Worm (Caenorhabditis elegans) whole organism, L4 larva: ENCODE results near the gene R03G8.6.
A peak's percentile ranks its signal among the peaks of the same experiment; 100 is the strongest.

ENCODE experiments used
- D1046.2 ChIP-seq: fragments of 200-800 bp; sonication (Bioruptor generic); IDR thresholded peaks from 2 replicates; pipeline ENCODE4 v1.3.6; 2022; ENCODE audit warnings: missing genetic modification characterization, missing compliant biosample characterization
- F37D6.2 ChIP-seq: sonication (generic microtip); optimal IDR thresholded peaks from 2 replicates; lab custom pipeline; 2016; ENCODE audit warnings: mild to moderate bottlenecking, missing genetic modification characterization, missing compliant biosample characterization
- F44E2.7 ChIP-seq: fragments of 200-800 bp; sonication (Bioruptor generic); IDR thresholded peaks from 2 replicates; pipeline ENCODE4 v2.1.2; 2022; ENCODE audit warnings: missing genetic modification characterization, missing compliant biosample characterization
- T20F7.1 ChIP-seq: fragments of 200-800 bp; sonication (Bioruptor generic); optimal IDR thresholded peaks from 2 replicates; lab custom pipeline; 2018; ENCODE audit warnings: mild to moderate bottlenecking, missing genetic modification characterization, missing compliant biosample characterization
- Y5F2A.4 ChIP-seq: fragments of 200-800 bp; sonication (Bioruptor generic); optimal IDR thresholded peaks from 2 replicates; lab custom pipeline; 2018; ENCODE audit warnings: mild to moderate bottlenecking, missing genetic modification characterization, missing compliant biosample characterization
- aha-1 ChIP-seq: fragments of 150-350 bp; peaks from one replicate; lab custom pipeline; 2014; ENCODE audit warnings: missing biosample characterization, missing genetic modification characterization
- arid-1 ChIP-seq: fragments of 200-800 bp; sonication (Bioruptor generic); conservative IDR thresholded peaks from 2 replicates; pipeline ENCODE4 v1.3.6; 2022; ENCODE audit warnings: missing genetic modification reagents, missing genetic modification characterization, missing compliant biosample characterization
- ceh-20 ChIP-seq: fragments of 200-800 bp; sonication (Bioruptor generic); IDR thresholded peaks from 2 replicates; pipeline ENCODE4 v1.3.6; 2022; ENCODE audit warnings: missing genetic modification reagents, missing genetic modification characterization, missing compliant biosample characterization
- ceh-28 ChIP-seq: fragments of 150-350 bp; optimal IDR thresholded peaks from 2 replicates; lab custom pipeline; 2014; ENCODE audit warnings: missing biosample characterization, missing genetic modification reagents, missing genetic modification characterization
- ceh-32 ChIP-seq: sonication (generic microtip); optimal IDR thresholded peaks from 2 replicates; lab custom pipeline; 2016; ENCODE audit warnings: mild to moderate bottlenecking, missing genetic modification characterization, missing compliant biosample characterization; ENCODE audit not compliant: poor library complexity
- ceh-62 ChIP-seq: sonication (generic microtip); optimal IDR thresholded peaks from 2 replicates; lab custom pipeline; 2017; ENCODE audit warnings: missing biosample characterization, missing genetic modification characterization
- ces-1 ChIP-seq: fragments of 150-350 bp; sonication (generic microtip); optimal IDR thresholded peaks from 4 replicates; lab custom pipeline; 2014; ENCODE audit warnings: missing biosample characterization, missing genetic modification reagents, missing genetic modification characterization
- cey-2 ChIP-seq: sonication (generic microtip); optimal IDR thresholded peaks from 3 replicates; lab custom pipeline; 2017; ENCODE audit warnings: missing genetic modification characterization, mild to moderate bottlenecking, missing compliant biosample characterization, antibody characterized with exemption, borderline replicate concordance; ENCODE audit not compliant: insufficient read depth
- daf-12 ChIP-seq: fragments of 150-350 bp; optimal IDR thresholded peaks from 2 replicates; lab custom pipeline; 2014; ENCODE audit warnings: missing biosample characterization, missing genetic modification reagents, missing genetic modification characterization
- dmd-6 ChIP-seq: fragments of 200-800 bp; sonication (Bioruptor generic); IDR thresholded peaks from 2 replicates; pipeline ENCODE4 v1.3.6; 2022; ENCODE audit warnings: missing genetic modification reagents, missing genetic modification characterization, missing compliant biosample characterization
- dmd-8 ChIP-seq: fragments of 200-800 bp; sonication (Bioruptor generic); IDR thresholded peaks from 2 replicates; pipeline ENCODE4 v1.3.6; 2022; ENCODE audit warnings: missing genetic modification characterization, missing compliant biosample characterization
- dmd-9 ChIP-seq: fragments of 200-800 bp; sonication (Bioruptor generic); IDR thresholded peaks from 2 replicates; pipeline ENCODE4 v1.3.6; 2022; ENCODE audit warnings: missing genetic modification reagents, missing genetic modification characterization, missing compliant biosample characterization
- dve-1 ChIP-seq: sonication (generic microtip); optimal IDR thresholded peaks from 2 replicates; lab custom pipeline; 2017; ENCODE audit warnings: antibody characterized with exemption, mild to moderate bottlenecking, missing genetic modification characterization, missing compliant biosample characterization; ENCODE audit not compliant: insufficient read depth
- egl-27 ChIP-seq: sonication (generic microtip); optimal IDR thresholded peaks from 3 replicates; lab custom pipeline; 2017; ENCODE audit warnings: missing biosample characterization, missing genetic modification reagents, missing genetic modification characterization
- hif-1 ChIP-seq, 2 experiments: sonication (generic microtip); optimal IDR thresholded peaks; 2 replicates each; lab custom pipeline; 2016 to 2017; ENCODE audit warnings: missing compliant biosample characterization in 2 of 2, missing genetic modification characterization in 2 of 2, missing genetic modification reagents in 2 of 2, missing genotype in 2 of 2, mild to moderate bottlenecking in 1 of 2
- hlh-30 ChIP-seq: sonication (generic microtip); optimal IDR thresholded peaks from 2 replicates; lab custom pipeline; 2017; ENCODE audit warnings: antibody characterized with exemption, mild to moderate bottlenecking, missing genetic modification characterization, missing compliant biosample characterization; ENCODE audit not compliant: insufficient read depth
- hmg-1.1 ChIP-seq: fragments of 200-800 bp; sonication (Bioruptor generic); IDR thresholded peaks from 2 replicates; pipeline ENCODE4 v1.3.6; 2022; ENCODE audit warnings: missing genetic modification reagents, missing genetic modification characterization, missing compliant biosample characterization
- jun-1 ChIP-seq: fragments of 150-350 bp; optimal IDR thresholded peaks from 2 replicates; lab custom pipeline; 2014; ENCODE audit warnings: missing biosample characterization, missing genetic modification reagents, missing genetic modification characterization
- lin-1 ChIP-seq: fragments of 200-800 bp; sonication (Bioruptor generic); IDR thresholded peaks from 2 replicates; pipeline ENCODE4 v1.3.6; 2022; ENCODE audit warnings: missing genetic modification reagents, missing genetic modification characterization, missing compliant biosample characterization
- lin-13 ChIP-seq: fragments of 150-350 bp; optimal IDR thresholded peaks from 2 replicates; lab custom pipeline; 2014; ENCODE audit warnings: missing biosample characterization, missing genetic modification reagents, missing genetic modification characterization
- lin-15B ChIP-seq: fragments of 150-350 bp; sonication (generic microtip); optimal IDR thresholded peaks from 3 replicates; lab custom pipeline; 2014; ENCODE audit warnings: missing biosample characterization, missing genetic modification characterization
- lin-29 ChIP-seq: fragments of 200-800 bp; sonication (Bioruptor generic); IDR thresholded peaks from 2 replicates; pipeline ENCODE4 v1.3.6; 2022; ENCODE audit warnings: missing genetic modification reagents, missing genetic modification characterization, missing compliant biosample characterization
- lir-3 ChIP-seq: sonication (generic microtip); optimal IDR thresholded peaks from 2 replicates; lab custom pipeline; 2016; ENCODE audit warnings: mild to moderate bottlenecking, missing genetic modification characterization, missing compliant biosample characterization
- mdt-29 ChIP-seq: fragments of 200-800 bp; sonication (Bioruptor generic); IDR thresholded peaks from 2 replicates; pipeline ENCODE4 v1.3.6; 2022; ENCODE audit warnings: missing genetic modification reagents, missing genetic modification characterization, missing compliant biosample characterization
- mep-1 ChIP-seq: fragments of 150-350 bp; sonication (generic microtip); optimal IDR thresholded peaks from 3 replicates; lab custom pipeline; 2014; ENCODE audit warnings: missing biosample characterization, missing genetic modification characterization
- mes-2 ChIP-seq: sonication (generic microtip); optimal IDR thresholded peaks from 2 replicates; lab custom pipeline; 2016; ENCODE audit warnings: missing genotype, mild to moderate bottlenecking, missing genetic modification characterization, missing compliant biosample characterization; ENCODE audit not compliant: poor library complexity, severe bottlenecking
- mxl-2 ChIP-seq: fragments of 200-800 bp; sonication (Bioruptor generic); conservative IDR thresholded peaks from 2 replicates; pipeline ENCODE4 v1.3.6; 2022; ENCODE audit warnings: missing genetic modification reagents, missing genetic modification characterization, missing compliant biosample characterization
- nhr-10 ChIP-seq: fragments of 150-350 bp; optimal IDR thresholded peaks from 2 replicates; lab custom pipeline; 2014; ENCODE audit warnings: missing biosample characterization, missing genetic modification characterization
- nhr-11 ChIP-seq: fragments of 150-350 bp; optimal IDR thresholded peaks from 2 replicates; lab custom pipeline; 2014; ENCODE audit warnings: missing biosample characterization, missing genetic modification characterization
- nhr-111 ChIP-seq: fragments of 200-800 bp; sonication (Bioruptor generic); optimal IDR thresholded peaks from 2 replicates; lab custom pipeline; 2018; ENCODE audit warnings: mild to moderate bottlenecking, missing genetic modification characterization, missing compliant biosample characterization
- nhr-41 ChIP-seq: fragments of 200-800 bp; sonication (Bioruptor generic); IDR thresholded peaks from 2 replicates; pipeline ENCODE4 v1.3.6; 2022; ENCODE audit warnings: missing genetic modification reagents, missing genetic modification characterization, missing compliant biosample characterization
- nhr-42 ChIP-seq: fragments of 200-800 bp; sonication (Bioruptor generic); IDR thresholded peaks from 2 replicates; pipeline ENCODE4 v1.3.6; 2022; ENCODE audit warnings: missing genetic modification characterization, missing compliant biosample characterization
- nhr-48 ChIP-seq: sonication (generic microtip); optimal IDR thresholded peaks from 2 replicates; lab custom pipeline; 2016; ENCODE audit warnings: mild to moderate bottlenecking, missing genetic modification characterization, missing compliant biosample characterization
- nhr-6 ChIP-seq: fragments of 150-350 bp; optimal IDR thresholded peaks from 2 replicates; lab custom pipeline; 2014; ENCODE audit warnings: missing biosample characterization, missing genetic modification characterization
- php-3 ChIP-seq: fragments of 200-800 bp; sonication (Bioruptor generic); IDR thresholded peaks from 2 replicates; pipeline ENCODE4 v1.3.6; 2022; ENCODE audit warnings: missing genetic modification reagents, missing genetic modification characterization, missing compliant biosample characterization
- saeg-2 ChIP-seq: fragments of 200-800 bp; sonication (Bioruptor generic); IDR thresholded peaks from 2 replicates; pipeline ENCODE4 v1.3.6; 2022; ENCODE audit warnings: missing genetic modification reagents, missing genetic modification characterization, missing compliant biosample characterization
- sdz-12 ChIP-seq: fragments of 200-800 bp; sonication (Bioruptor generic); optimal IDR thresholded peaks from 2 replicates; lab custom pipeline; 2018; ENCODE audit warnings: mild to moderate bottlenecking, missing genetic modification characterization, missing compliant biosample characterization
- snpc-1.2 ChIP-seq: fragments of 200-800 bp; sonication (Bioruptor generic); IDR thresholded peaks from 2 replicates; pipeline ENCODE4 v1.3.6; 2022; ENCODE audit warnings: missing genetic modification reagents, missing genetic modification characterization, missing compliant biosample characterization
- spr-3 ChIP-seq: fragments of 200-800 bp; sonication (Bioruptor generic); optimal IDR thresholded peaks from 2 replicates; lab custom pipeline; 2018; ENCODE audit warnings: mild to moderate bottlenecking, missing genetic modification characterization, missing compliant biosample characterization
- tra-1 ChIP-seq: fragments of 200-800 bp; sonication (Bioruptor generic); IDR thresholded peaks from 2 replicates; pipeline ENCODE4 v1.3.6; 2022; ENCODE audit warnings: missing genetic modification reagents, missing genetic modification characterization, missing compliant biosample characterization
- unc-62 ChIP-seq, 3 experiments: fragments of 150-350 bp in 1 of 3; sonication (generic microtip); optimal IDR thresholded peaks in 2 of 3; peaks in 1 of 3; 1 replicate in 1 of 3; 2 replicates in 2 of 3; lab custom pipeline; 2014 to 2017; ENCODE audit warnings: missing biosample characterization in 3 of 3, missing genetic modification characterization in 3 of 3, missing genetic modification reagents in 3 of 3, missing genotype in 1 of 3
- zag-1 ChIP-seq: fragments of 150-350 bp; optimal IDR thresholded peaks from 2 replicates; lab custom pipeline; 2014; ENCODE audit warnings: missing biosample characterization, missing genetic modification characterization
- ztf-7 ChIP-seq: fragments of 150-350 bp; optimal IDR thresholded peaks from 2 replicates; lab custom pipeline; 2014; ENCODE audit warnings: missing biosample characterization, missing genetic modification characterization

R03G8.6 gene

ce11 chrX:13144975-13145618 lies 44.8 kb upstream of the R03G8.6 start (continued):
- TF ChIP-seq dmd-8 (GFP tag; lab: Robert Waterston, UW) (peak; percentile 57; the same call in 1 of the 2 replicates), jun-1 (tag; lab: Kevin White, UChicago) (peak; percentile 87), lin-29 (GFP tag; lab: Robert Waterston, UW) (no peak; the same call in 1 of the 2 replicates), lin-15B (tag; lab: Kevin White, UChicago) (no peak), egl-27 (tag; lab: Kevin White, UChicago) (peak; percentile 91), zag-1 (no peak), tra-1 (GFP tag; lab: Robert Waterston, UW) (peak; percentile 89), Y5F2A.4 (GFP tag; lab: Kevin White, UChicago) (peak; percentile 46), hif-1 (tag; optimal IDR thresholded peaks at IDR 0.05; lab: Kevin White, UChicago) (peak; percentile 73 to 94), ceh-20 (peak; percentile 93), daf-12 (tag; lab: Kevin White, UChicago) (no peak), ces-1 (GFP tag; lab: Kevin White, UChicago) (peak; percentile 40), nhr-41 (peak; percentile 32; the same call in 1 of the 2 replicates), mxl-2 (peak; percentile 89), dmd-9 (GFP tag; lab: Robert Waterston, UW) (peak; percentile 79), snpc-1.2 (GFP tag; lab: Robert Waterston, UW) (no peak), php-3 (GFP tag; lab: Robert Waterston, UW) (peak; percentile 85; the same call in 1 of the 2 replicates), lin-13 (GFP tag; lab: Kevin White, UChicago) (peak; percentile 81), unc-62 (GFP tag; optimal IDR thresholded peaks at IDR 0.05 in 1 of 2; lab: Kevin White, UChicago) (peak; percentile 34 to 99), unc-62 (tag; optimal IDR thresholded peaks at IDR 0.05; lab: Kevin White, UChicago) (no peak), ceh-62 (no peak), mes-2 (tag; lab: Kevin White, UChicago) (peak; percentile 80), lir-3 (tag; lab: Kevin White, UChicago) (peak; percentile 35), nhr-6 (tag; lab: Kevin White, UChicago) (peak; percentile 31), nhr-48 (tag; lab: Kevin White, UChicago) (peak; percentile 94), dmd-6 (peak; percentile 96), dve-1 (tag; lab: Kevin White, UChicago) (peak; percentile 93), ceh-28 (peak; percentile 69), saeg-2 (GFP tag; lab: Robert Waterston, UW) (peak; percentile 89), nhr-42 (peak; percentile 85; the same call in 1 of the 2 replicates), cey-2 (peak; percentile 26), mdt-29 (GFP tag; lab: Robert Waterston, UW) (peak; percentile 94), ceh-32 (tag; lab: Kevin White, UChicago) (peak; percentile 77), ztf-7 (tag; lab: Kevin White, UChicago) (peak; percentile 77), T20F7.1 (GFP tag; lab: Kevin White, UChicago) (peak; percentile 80), nhr-11 (peak; percentile 88), F37D6.2 (tag; lab: Kevin White, UChicago) (peak; percentile 93), hmg-1.1 (GFP tag; lab: Robert Waterston, UW) (peak; percentile 96), mep-1 (tag; lab: Kevin White, UChicago) (peak; percentile 98), F44E2.7 (GFP tag; lab: Robert Waterston, UW) (0 out of 2 replicates have a peak, but pooled peaks have one; percentile 22), aha-1 (tag; lab: Kevin White, UChicago) (peak; percentile 100), nhr-10 (tag; lab: Kevin White, UChicago) (peak; percentile 91), spr-3 (peak; percentile 82), arid-1 (peak; percentile 61), D1046.2 (GFP tag; lab: Robert Waterston, UW) (no peak), nhr-111 (no peak), lin-1 (GFP tag; lab: Robert Waterston, UW) (peak; percentile 82), hlh-30 (tag; lab: Kevin White, UChicago) (peak; percentile 100), sdz-12 (no peak)
